Fruit fly (Drosophila melanogaster) whole organism, embryonic: Measurements from ENCODE around the gene CG4025.

Experiments used
- BtbVII ChIP-seq: fragments of 200-800 bp; sonication (Bioruptor generic); optimal IDR thresholded peaks from 3 replicates; lab custom pipeline; 2017; ENCODE audit warnings: missing biosample characterization, mild to moderate bottlenecking, missing genetic modification characterization
- CG10147 ChIP-seq: fragments of 200-800 bp; sonication (Bioruptor generic); optimal IDR thresholded peaks from 2 replicates; lab custom pipeline; 2019; ENCODE audit warnings: missing biosample characterization, mild to moderate bottlenecking, missing genetic modification characterization, moderate library complexity
- CG10267 ChIP-seq: fragments of 200-800 bp; sonication (Bioruptor generic); optimal IDR thresholded peaks from 2 replicates; lab custom pipeline; 2018; ENCODE audit warnings: missing biosample characterization, mild to moderate bottlenecking, missing genetic modification characterization, moderate library complexity
- CG13424 ChIP-seq: fragments of 200-800 bp; sonication (Bioruptor generic); optimal IDR thresholded peaks from 2 replicates; lab custom pipeline; 2019; ENCODE audit warnings: missing biosample characterization, mild to moderate bottlenecking, missing genetic modification characterization, moderate library complexity
- CG13775 ChIP-seq: fragments of 200-800 bp; sonication (Bioruptor generic); optimal IDR thresholded peaks from 3 replicates; lab custom pipeline; 2017; ENCODE audit warnings: missing biosample characterization, mild to moderate bottlenecking, missing genetic modification characterization
- CG17186 ChIP-seq: fragments of 200-800 bp; sonication (Bioruptor generic); optimal IDR thresholded peaks from 3 replicates; lab custom pipeline; 2017; ENCODE audit warnings: missing biosample characterization, missing genetic modification reagents, missing genetic modification characterization
- CG17359 ChIP-seq: fragments of 200-800 bp; sonication (Bioruptor generic); optimal IDR thresholded peaks from 3 replicates; lab custom pipeline; 2018; ENCODE audit warnings: missing biosample characterization, mild to moderate bottlenecking, missing genetic modification characterization, moderate library complexity
- CG17612 ChIP-seq: fragments of 200-800 bp; sonication (Bioruptor generic); IDR thresholded peaks from 2 replicates; pipeline ENCODE4 v1.3.6; 2022; ENCODE audit warnings: missing biosample characterization, missing genetic modification characterization
- CG1832 ChIP-seq: fragments of 200-800 bp; sonication (Bioruptor generic); optimal IDR thresholded peaks from 2 replicates; lab custom pipeline; 2017; ENCODE audit warnings: missing biosample characterization, mild to moderate bottlenecking, missing genetic modification characterization, inconsistent platforms
- CG2120 ChIP-seq: fragments of 200-800 bp; sonication (Bioruptor generic); optimal IDR thresholded peaks from 3 replicates; lab custom pipeline; 2016; ENCODE audit warnings: missing biosample characterization, missing genetic modification characterization
- CG3407 ChIP-seq: fragments of 200-800 bp; sonication (Bioruptor generic); optimal IDR thresholded peaks from 2 replicates; lab custom pipeline; 2018; ENCODE audit warnings: missing biosample characterization, mild to moderate bottlenecking, missing genetic modification characterization
- CG7556 ChIP-seq: fragments of 200-800 bp; sonication (Bioruptor generic); optimal IDR thresholded peaks from 2 replicates; lab custom pipeline; 2017; ENCODE audit warnings: missing biosample characterization, mild to moderate bottlenecking, missing genetic modification characterization
- CG8281 ChIP-seq: fragments of 200-800 bp; sonication (Bioruptor generic); optimal IDR thresholded peaks from 2 replicates; lab custom pipeline; 2018; ENCODE audit warnings: missing biosample characterization, mild to moderate bottlenecking, missing genetic modification characterization, moderate library complexity
- CG8944 ChIP-seq: fragments of 200-800 bp; sonication (Bioruptor generic); optimal IDR thresholded peaks from 3 replicates; lab custom pipeline; 2016; ENCODE audit warnings: missing biosample characterization, missing genetic modification characterization
- CG9797 ChIP-seq: fragments of 200-800 bp; sonication (Bioruptor generic); optimal IDR thresholded peaks from 3 replicates; lab custom pipeline; 2018; ENCODE audit warnings: missing biosample characterization, mild to moderate bottlenecking, missing genetic modification characterization
- CG9932 ChIP-seq: fragments of 200-800 bp; sonication (Bioruptor generic); IDR thresholded peaks from 2 replicates; pipeline ENCODE4 v1.3.6; 2022; ENCODE audit warnings: missing biosample characterization, missing genetic modification characterization
- Dbx ChIP-seq: fragments of 200-800 bp; sonication (Bioruptor generic); IDR thresholded peaks from 3 replicates; pipeline ENCODE4 v1.3.6; 2022; ENCODE audit warnings: missing biosample characterization, missing genetic modification characterization
- Deaf1 ChIP-seq: fragments of 200-800 bp; optimal IDR thresholded peaks from 3 replicates; lab custom pipeline; 2019; ENCODE audit warnings: missing biosample characterization, mild to moderate bottlenecking, missing genetic modification characterization, moderate library complexity
- Doc3 ChIP-seq: fragments of 200-800 bp; sonication (Bioruptor generic); IDR thresholded peaks from 3 replicates; pipeline ENCODE4 v1.3.6; 2022; ENCODE audit warnings: missing biosample characterization, missing genetic modification characterization; ENCODE audit not compliant: partially characterized antibody
- Drgx ChIP-seq: fragments of 200-800 bp; sonication (Bioruptor generic); IDR thresholded peaks from 2 replicates; pipeline ENCODE4 v1.3.6; 2022; ENCODE audit warnings: missing biosample characterization, missing genetic modification characterization
- E2f1 ChIP-seq: fragments of 200-800 bp; sonication (Bioruptor generic); IDR thresholded peaks from 2 replicates; pipeline ENCODE4 v1.3.6; 2022; ENCODE audit warnings: missing biosample characterization, missing genetic modification characterization
- Eip74EF ChIP-seq, 2 experiments: fragments of 200-800 bp in 1 of 2; fragments of >200 bp in 1 of 2; sonication (Bioruptor generic) in 1 of 2; optimal IDR thresholded peaks; 2 replicates each; lab custom pipeline; 2017 to 2019; ENCODE audit warnings: missing biosample characterization in 2 of 2, missing genetic modification characterization in 2 of 2, mild to moderate bottlenecking in 1 of 2, moderate library complexity in 1 of 2
- Ets97D ChIP-seq: fragments of 200-800 bp; sonication (Bioruptor generic); optimal IDR thresholded peaks from 3 replicates; lab custom pipeline; 2016; ENCODE audit warnings: missing biosample characterization, missing genetic modification characterization
- Fer3 ChIP-seq: fragments of 200-800 bp; sonication (Bioruptor generic); optimal IDR thresholded peaks from 2 replicates; lab custom pipeline; 2018; ENCODE audit warnings: missing biosample characterization, mild to moderate bottlenecking, missing genetic modification characterization, moderate library complexity
- Hey ChIP-seq: fragments of 200-800 bp; sonication (Bioruptor generic); optimal IDR thresholded peaks from 3 replicates; lab custom pipeline; 2018; ENCODE audit warnings: missing biosample characterization, mild to moderate bottlenecking, missing genetic modification characterization
- Hmx ChIP-seq: fragments of 200-800 bp; sonication (Bioruptor generic); optimal IDR thresholded peaks from 2 replicates; lab custom pipeline; 2016; ENCODE audit warnings: missing biosample characterization, missing genetic modification characterization
- Hsf ChIP-seq: fragments of 200-800 bp; sonication (Bioruptor generic); optimal IDR thresholded peaks from 3 replicates; lab custom pipeline; 2016; ENCODE audit warnings: missing biosample characterization, missing genetic modification characterization
- MESR4 ChIP-seq: fragments of 200-800 bp; sonication (Bioruptor generic); optimal IDR thresholded peaks from 2 replicates; lab custom pipeline; 2018; ENCODE audit warnings: missing biosample characterization, mild to moderate bottlenecking, missing genetic modification characterization, moderate library complexity
- Myb ChIP-seq: fragments of 200-800 bp; sonication (Bioruptor generic); optimal IDR thresholded peaks from 2 replicates; lab custom pipeline; 2016; ENCODE audit warnings: missing biosample characterization, missing genetic modification characterization
- Ptx1 ChIP-seq: fragments of 200-800 bp; sonication (Bioruptor generic); IDR thresholded peaks from 2 replicates; pipeline ENCODE4 v1.3.6; 2022; ENCODE audit warnings: missing biosample characterization, missing genetic modification characterization
- Xbp1 ChIP-seq: fragments of 200-800 bp; sonication (Bioruptor generic); optimal IDR thresholded peaks from 3 replicates; lab custom pipeline; 2016; ENCODE audit warnings: missing biosample characterization, mild to moderate bottlenecking, missing genetic modification characterization
- aop ChIP-seq: fragments of 200-800 bp; sonication (Bioruptor generic); IDR thresholded peaks from 2 replicates; pipeline ENCODE4 v1.3.6; 2022; ENCODE audit warnings: missing biosample characterization, missing genetic modification characterization
- bab2 ChIP-seq: fragments of 200-800 bp; sonication (Bioruptor generic); optimal IDR thresholded peaks from 2 replicates; lab custom pipeline; 2016; ENCODE audit warnings: missing biosample characterization, missing genetic modification characterization
- chm ChIP-seq: fragments of 200-800 bp; sonication (Bioruptor generic); IDR thresholded peaks from 2 replicates; pipeline ENCODE4 v1.3.6; 2022; ENCODE audit warnings: missing biosample characterization, missing genetic modification characterization
- crol ChIP-seq: fragments of 200-800 bp; sonication (Bioruptor generic); IDR thresholded peaks from 2 replicates; pipeline ENCODE4 v1.3.6; 2022; ENCODE audit warnings: missing biosample characterization, missing genetic modification characterization
- cwo ChIP-seq: fragments of 200-800 bp; sonication (Bioruptor generic); optimal IDR thresholded peaks from 3 replicates; lab custom pipeline; 2017; ENCODE audit warnings: missing biosample characterization, missing genetic modification characterization, mild to moderate bottlenecking, moderate library complexity, missing genetic modification reagents
- dysf ChIP-seq: fragments of 200-800 bp; sonication (Bioruptor generic); IDR thresholded peaks from 3 replicates; pipeline ENCODE4 v1.3.6; 2022; ENCODE audit warnings: missing biosample characterization, missing genetic modification characterization
- ftz-f1 ChIP-seq: fragments of 200-800 bp; sonication (Bioruptor generic); optimal IDR thresholded peaks from 2 replicates; lab custom pipeline; 2016; ENCODE audit warnings: missing biosample characterization, missing genetic modification characterization
- gro ChIP-seq: fragments of 200-800 bp; sonication (Bioruptor generic); optimal IDR thresholded peaks from 2 replicates; lab custom pipeline; 2016; ENCODE audit warnings: missing biosample characterization, missing genetic modification characterization
- ham ChIP-seq: fragments of 200-800 bp; sonication (Bioruptor generic); IDR thresholded peaks from 2 replicates; pipeline ENCODE4 v1.3.6; 2022; ENCODE audit warnings: missing biosample characterization, missing genetic modification characterization
- ind ChIP-seq: fragments of 200-800 bp; sonication (Bioruptor generic); optimal IDR thresholded peaks from 3 replicates; lab custom pipeline; 2016; ENCODE audit warnings: missing biosample characterization, missing genetic modification characterization
- lmd ChIP-seq: fragments of 200-800 bp; sonication (Bioruptor generic); IDR thresholded peaks from 2 replicates; pipeline ENCODE4 v1.3.6; 2022; ENCODE audit warnings: missing biosample characterization, missing genetic modification characterization
- mirr ChIP-seq: fragments of 200-800 bp; sonication (Bioruptor generic); optimal IDR thresholded peaks from 3 replicates; lab custom pipeline; 2018; ENCODE audit warnings: missing biosample characterization, mild to moderate bottlenecking, missing genetic modification characterization
- mld ChIP-seq: fragments of 200-800 bp; sonication (Bioruptor generic); IDR thresholded peaks from 3 replicates; pipeline ENCODE4 v1.3.6; 2022; ENCODE audit warnings: missing biosample characterization, missing genetic modification characterization; ENCODE audit not compliant: partially characterized antibody
- pros ChIP-seq: fragments of 200-800 bp; sonication (Bioruptor generic); optimal IDR thresholded peaks from 3 replicates; lab custom pipeline; 2019; ENCODE audit warnings: missing biosample characterization, mild to moderate bottlenecking, missing genetic modification characterization, moderate library complexity
- ro ChIP-seq: fragments of 200-800 bp; sonication (Bioruptor generic); IDR thresholded peaks from 2 replicates; pipeline ENCODE4 v1.3.6; 2022; ENCODE audit warnings: missing biosample characterization, missing genetic modification characterization
- row ChIP-seq: fragments of 200-800 bp; sonication (Bioruptor generic); IDR thresholded peaks from 3 replicates; pipeline ENCODE4 v1.3.6; 2022; ENCODE audit warnings: missing biosample characterization, missing genetic modification characterization
- stwl ChIP-seq: fragments of 200-800 bp; sonication (Bioruptor generic); optimal IDR thresholded peaks from 3 replicates; lab custom pipeline; 2018; ENCODE audit warnings: missing biosample characterization, mild to moderate bottlenecking, missing genetic modification characterization, moderate library complexity
- z ChIP-seq: fragments of 200-800 bp; sonication (Bioruptor generic); IDR thresholded peaks from 3 replicates; pipeline ENCODE4 v1.3.6; 2022; ENCODE audit warnings: missing biosample characterization, missing genetic modification characterization

CG4025 gene

dm6 chrX:2106367-2106766 lies 29.6 kb downstream of the CG4025 start (continued):
- TF ChIP-seq stwl (tag; lab: Kevin White, UChicago) (peak; percentile 13), crol (GFP tag; lab: Robert Waterston, UW) (peak; percentile 28; the same call in 1 of the 2 replicates), ftz-f1 (GFP tag; lab: Kevin White, UChicago) (peak; percentile 46), Fer3 (tag; lab: Kevin White, UChicago) (peak; percentile 12), mld (GFP tag; lab: Robert Waterston, UW) (no peak), Myb (no peak), row (GFP tag; lab: Robert Waterston, UW) (no peak), gro (GFP tag; lab: Kevin White, UChicago) (peak; percentile 2), MESR4 (GFP tag; lab: Kevin White, UChicago) (no peak), Deaf1 (tag; lab: Kevin White, UChicago) (peak; percentile 35), ind (GFP tag; lab: Kevin White, UChicago) (no peak), CG1832 (peak; percentile 14), Ets97D (peak; percentile 79), Eip74EF (GFP tag; optimal IDR thresholded peaks at IDR 0.05; lab: Kevin White, UChicago) (peak in 1 of 2 experiments; percentile 44), ro (no peak), CG10267 (tag; lab: Kevin White, UChicago) (no peak), mirr (GFP tag; lab: Kevin White, UChicago) (peak; percentile 12), CG8944 (GFP tag; lab: Kevin White, UChicago) (no peak), Doc3 (GFP tag; lab: Robert Waterston, UW) (no peak), bab2 (GFP tag; lab: Kevin White, UChicago) (no peak), pros (GFP tag; lab: Kevin White, UChicago) (no peak), Hmx (GFP tag; lab: Kevin White, UChicago) (no peak)

dm6 chrX:2107782-2108409 lies 31.1 kb downstream of the CG4025 start:
- TF ChIP-seq CG17612 (GFP tag; lab: Robert Waterston, UW) = no peak
- TF ChIP-seq Fer3 (tag; lab: Kevin White, UChicago) = no peak
- TF ChIP-seq Ptx1 (GFP tag; lab: Robert Waterston, UW) = peak; percentile 31; the same call in 1 of the 2 replicates
- TF ChIP-seq Dbx = no peak
- 0 out of 2 replicates have a peak, but pooled peaks have one; percentile 19 for TF ChIP-seq lmd (GFP tag; lab: Robert Waterston, UW)
- TF ChIP-seq CG13775 = no peak
- TF ChIP-seq BtbVII (GFP tag; lab: Kevin White, UChicago) = no peak
- TF ChIP-seq cwo = no peak
- TF ChIP-seq CG3407 (GFP tag; lab: Kevin White, UChicago) = no peak
- peak; percentile 31; the same call in 1 of the 3 replicates for TF ChIP-seq dysf (GFP tag; lab: Robert Waterston, UW)
- no peak for TF ChIP-seq CG13424
- TF ChIP-seq chm (GFP tag; lab: Robert Waterston, UW) = no peak
- no peak for TF ChIP-seq z
- TF ChIP-seq Drgx (GFP tag; lab: Robert Waterston, UW) = peak; percentile 91
- no peak for TF ChIP-seq Hsf (GFP tag; lab: Kevin White, UChicago)
- TF ChIP-seq Xbp1 (GFP tag; lab: Kevin White, UChicago) = peak; percentile 3
- no peak for TF ChIP-seq Hey
- TF ChIP-seq aop (GFP tag; lab: Robert Waterston, UW) = no peak
- TF ChIP-seq CG9797 (GFP tag; lab: Kevin White, UChicago) = no peak
- TF ChIP-seq CG2120 (GFP tag; lab: Kevin White, UChicago) = no peak
- peak; percentile 7 for TF ChIP-seq CG17359 (tag; lab: Kevin White, UChicago)
- no peak for TF ChIP-seq CG17186 (GFP tag; lab: Kevin White, UChicago)
- TF ChIP-seq CG8281 (tag; lab: Kevin White, UChicago) = peak; percentile 65
- TF ChIP-seq CG7556 = no peak
- TF ChIP-seq CG10147 = no peak
- no peak for TF ChIP-seq pros (GFP tag; lab: Kevin White, UChicago)
- TF ChIP-seq CG9932 = 0 out of 2 replicates have a peak, but pooled peaks have one; percentile 12
- 0 out of 2 replicates have a peak, but pooled peaks have one; percentile 7 for TF ChIP-seq E2f1
- no peak for TF ChIP-seq ham
